Worm (Caenorhabditis elegans): ENCODE data around the gene Y43F8C.16.

The Y43F8C.16 gene

DNA sequence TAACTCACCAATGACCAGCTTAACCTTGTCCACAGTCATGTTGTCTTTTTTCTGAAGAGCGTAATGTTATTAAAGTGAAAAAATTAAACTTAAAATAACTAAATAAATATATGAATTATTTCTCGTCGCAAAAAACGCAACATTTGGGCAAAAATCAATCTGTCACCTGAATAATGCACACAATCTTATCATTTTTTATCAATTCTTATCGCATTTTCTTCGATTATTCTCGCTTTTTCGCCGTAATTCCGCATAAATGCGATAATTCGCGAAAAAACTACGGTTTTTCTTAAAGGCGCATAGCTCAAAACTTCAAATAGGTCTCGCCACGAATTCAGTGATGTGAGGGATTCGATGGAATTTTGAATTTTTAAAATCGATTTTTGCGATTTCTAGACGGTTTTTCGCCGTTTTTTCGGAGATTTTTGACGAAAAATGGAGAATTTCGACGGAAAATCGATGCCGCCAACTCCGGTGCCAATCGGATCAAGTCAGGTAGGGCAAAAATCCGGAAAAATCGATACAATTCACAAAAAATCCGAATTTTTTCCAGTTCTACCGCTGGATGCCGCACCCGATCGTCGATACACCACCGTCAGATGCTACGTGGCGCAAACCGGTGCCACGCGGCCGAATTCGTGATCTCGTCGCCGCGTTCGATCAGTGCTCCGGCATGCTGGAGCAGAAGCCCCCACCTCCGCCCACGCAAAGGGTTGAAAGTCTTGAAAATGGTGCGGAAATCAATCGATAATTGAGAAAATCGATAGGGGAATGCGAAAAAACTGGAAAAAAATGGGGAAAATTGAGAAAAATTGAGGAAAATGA, 17.8 kb downstream of the Y43F8C.16 start, which contains the start of the genes Y43F8C.13 and ani-3:
Y43F8C.13 (minus strand) TSS at position 51 of the 825 bp plus-strand sequence.
ani-3 (plus strand) TSS at position 385 of the 825 bp plus-strand sequence.
- TF ChIP-seq ceh-28 (tag; optimal IDR thresholded peaks at IDR 0.05) (peak; percentile 43), nhr-28 (tag; optimal IDR thresholded peaks at IDR 0.05) (no peak), elt-2 (tag; optimal IDR thresholded peaks at IDR 0.05) (peak; percentile 91), elt-1 (tag; optimal IDR thresholded peaks at IDR 0.05) (no peak), pqm-1 (tag; optimal IDR thresholded peaks at IDR 0.05) (peak; percentile 81), pha-4 (tag; optimal IDR thresholded peaks at IDR 0.05) (peak; percentile 30), ceh-16 (tag; optimal IDR thresholded peaks at IDR 0.05) (no peak)

DNA sequence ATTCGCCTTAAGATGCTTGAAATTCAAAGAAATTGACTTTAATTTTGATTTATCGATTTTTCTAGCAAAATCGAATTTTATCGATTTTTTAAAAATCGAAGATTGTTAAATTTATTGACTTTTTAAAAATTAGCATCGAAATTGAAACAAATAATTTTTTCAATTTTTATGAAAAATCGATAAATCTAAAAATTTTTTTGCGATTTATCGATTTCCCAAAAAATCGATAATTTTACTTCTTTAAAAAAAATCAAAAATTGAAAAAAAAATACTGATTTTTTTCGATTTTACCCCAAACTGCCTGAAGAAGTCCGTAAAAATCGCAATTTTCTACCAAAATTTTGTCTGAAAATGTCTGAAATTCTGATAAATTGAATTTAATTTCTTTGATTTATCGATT, 23.4 kb downstream of the Y43F8C.16 start:
- TF ChIP-seq ztf-11 (tag; optimal IDR thresholded peaks at IDR 0.05) (no peak), mdl-1 (tag; optimal IDR thresholded peaks at IDR 0.05) (no peak), ceh-28 (tag; optimal IDR thresholded peaks at IDR 0.05) (peak; percentile 81), lsy-12 (tag; optimal IDR thresholded peaks at IDR 0.05) (no peak)

DNA sequence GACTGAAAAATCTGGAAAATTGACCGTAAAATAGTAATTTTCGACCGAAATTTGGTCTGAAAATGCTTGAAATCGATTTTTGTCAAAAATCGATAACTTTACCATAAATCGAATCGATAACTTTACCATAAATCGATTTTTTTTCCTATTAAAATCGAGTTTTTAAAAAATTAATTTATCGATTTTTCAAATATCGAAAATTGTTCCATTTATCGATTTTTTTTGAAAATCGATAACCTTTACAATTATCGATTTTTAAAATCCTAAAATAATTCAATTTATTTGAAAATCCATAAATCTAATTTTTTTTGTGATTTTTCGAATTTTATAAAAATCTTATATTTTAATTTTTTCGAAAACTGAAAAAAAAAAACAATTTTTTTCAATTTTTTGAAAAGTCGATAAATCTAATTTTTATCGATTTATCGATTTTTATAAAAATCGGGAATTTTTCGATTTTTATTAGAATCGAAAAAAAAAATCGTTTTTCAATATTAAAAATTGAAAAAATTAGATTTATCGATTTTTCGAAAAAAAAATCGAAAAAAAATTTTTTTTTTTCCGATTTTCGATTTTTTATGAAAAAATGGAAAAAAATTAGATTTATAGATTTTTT, 23.9 kb downstream of the Y43F8C.16 start:
- TF ChIP-seq aly-2 (tag; optimal IDR thresholded peaks at IDR 0.05) (no peak), ama-1 (optimal IDR thresholded peaks at IDR 0.05) (no peak), ceh-28 (tag; optimal IDR thresholded peaks at IDR 0.05) (peak; percentile 95), nhr-43 (tag; optimal IDR thresholded peaks at IDR 0.05; ENCODE audit: poor library complexity, severe bottlenecking) (no peak), mdl-1 (tag; optimal IDR thresholded peaks at IDR 0.05) (no peak)

- no peak for TF ChIP-seq nhr-12 (tag; optimal IDR thresholded peaks at IDR 0.05)
- no peak for TF ChIP-seq fkh-2 (tag; optimal IDR thresholded peaks at IDR 0.05)
- TF ChIP-seq nhr-67 (tag; optimal IDR thresholded peaks at IDR 0.05): no peak
- no peak for TF ChIP-seq snpc-4 (tag; optimal IDR thresholded peaks at IDR 0.05)
- no peak for TF ChIP-seq nhr-11 (tag; optimal IDR thresholded peaks at IDR 0.05)
- TF ChIP-seq tbx-2 (tag; optimal IDR thresholded peaks at IDR 0.05): no peak
- no peak for TF ChIP-seq ztf-4 (tag; optimal IDR thresholded peaks at IDR 0.05)
Measured at ce11 chrV:19674543-19674942, 40.8 kb downstream of the Y43F8C.16 start, which contains the start of gene mrp-7. mrp-7 (plus strand) TSS chrV:19674843.

DNA sequence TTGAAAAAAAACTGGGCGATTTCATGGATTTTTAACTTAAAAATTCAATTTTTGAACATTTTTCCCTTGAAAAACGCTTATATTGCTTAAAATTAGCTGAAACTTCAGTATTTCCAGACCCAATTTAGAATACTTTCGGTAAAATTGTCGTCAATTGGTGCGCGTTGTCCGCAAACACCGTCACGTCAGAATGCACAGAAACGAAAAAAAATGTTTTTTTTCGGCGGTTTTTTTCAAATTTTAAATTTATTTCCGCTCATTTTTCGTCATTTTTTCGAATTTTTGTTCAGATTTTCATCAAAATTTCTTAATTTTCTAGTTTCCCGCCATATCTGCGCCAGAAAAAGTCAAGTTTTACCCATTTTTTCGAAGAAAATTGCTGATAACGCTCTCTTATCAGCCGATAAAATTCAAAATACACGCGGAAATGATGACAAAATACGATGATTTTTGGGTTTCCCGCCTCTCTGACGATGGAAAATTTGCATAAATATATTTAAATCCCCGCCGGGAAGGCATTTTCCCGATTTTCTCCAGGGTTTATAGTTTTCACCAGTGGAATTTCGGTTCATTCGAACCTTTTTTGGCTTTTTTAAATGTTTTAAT, 41.9 kb downstream of the Y43F8C.16 start:
- TF ChIP-seq nhr-28 (tag; optimal IDR thresholded peaks at IDR 0.05): no peak
- no peak for TF ChIP-seq lin-39 (tag; optimal IDR thresholded peaks at IDR 0.05)
- peak; percentile 63 for TF ChIP-seq elt-2 (tag; optimal IDR thresholded peaks at IDR 0.05)
- TF ChIP-seq fkh-2 (tag; optimal IDR thresholded peaks at IDR 0.05): no peak
- no peak for TF ChIP-seq snpc-4 (tag; optimal IDR thresholded peaks at IDR 0.05)
- TF ChIP-seq ceh-9 (tag; optimal IDR thresholded peaks at IDR 0.05): no peak
- TF ChIP-seq eor-1 (tag; optimal IDR thresholded peaks at IDR 0.05): no peak

- no peak for TF ChIP-seq R02D3.7 (tag; optimal IDR thresholded peaks at IDR 0.05)
- TF ChIP-seq skn-1 (tag; optimal IDR thresholded peaks at IDR 0.05): peak; percentile 95
- peak; percentile 95 for TF ChIP-seq elt-2 (tag; optimal IDR thresholded peaks at IDR 0.05)
- TF ChIP-seq jun-1 (tag; optimal IDR thresholded peaks at IDR 0.05): no peak
- TF ChIP-seq pqm-1 (tag; optimal IDR thresholded peaks at IDR 0.05): peak; percentile 55
- TF ChIP-seq tbx-2 (tag; optimal IDR thresholded peaks at IDR 0.05): no peak
- no peak for TF ChIP-seq nhr-11 (tag; optimal IDR thresholded peaks at IDR 0.05)
- TF ChIP-seq nhr-76 (tag; optimal IDR thresholded peaks at IDR 0.05): no peak
Measured at ce11 chrV:19672357-19672756, 43.0 kb downstream of the Y43F8C.16 start.

ce11 chrV:19671816-19672215, 43.5 kb downstream of the Y43F8C.16 start:
- TF ChIP-seq ztf-4 (tag; optimal IDR thresholded peaks at IDR 0.05): no peak
- no peak for TF ChIP-seq pha-4 (tag; optimal IDR thresholded peaks at IDR 0.05)
